Worm (Caenorhabditis elegans): ENCODE measurements around the gene str-2.

- TF ChIP-seq ama-1 (optimal IDR thresholded peaks at IDR 0.05) (no peak), nhr-76 (tag; optimal IDR thresholded peaks at IDR 0.05) (no peak), elt-1 (tag; optimal IDR thresholded peaks at IDR 0.05) (no peak), daf-12 (tag; optimal IDR thresholded peaks at IDR 0.05) (no peak), egl-5 (tag; optimal IDR thresholded peaks at IDR 0.05) (no peak), snpc-4 (tag; optimal IDR thresholded peaks at IDR 0.05) (no peak), elt-2 (tag; optimal IDR thresholded peaks at IDR 0.05) (no peak), nhr-25 (tag; optimal IDR thresholded peaks at IDR 0.05) (no peak), ztf-11 (tag; optimal IDR thresholded peaks at IDR 0.05) (no peak), fkh-10 (GFP tag; optimal IDR thresholded peaks at IDR 0.05) (no peak), nhr-12 (tag; optimal IDR thresholded peaks at IDR 0.05) (no peak), nhr-11 (tag; optimal IDR thresholded peaks at IDR 0.05) (no peak)
Observed at ce11 chrV:9799076-9799475, 25.0 kb downstream of the str-2 start, which contains the start of gene F46B6.13.

Data from whole organism, L3 larva.